Fruit fly (Drosophila melanogaster): ENCODE measurements around the gene slp2.

The slp2 gene

DNA sequence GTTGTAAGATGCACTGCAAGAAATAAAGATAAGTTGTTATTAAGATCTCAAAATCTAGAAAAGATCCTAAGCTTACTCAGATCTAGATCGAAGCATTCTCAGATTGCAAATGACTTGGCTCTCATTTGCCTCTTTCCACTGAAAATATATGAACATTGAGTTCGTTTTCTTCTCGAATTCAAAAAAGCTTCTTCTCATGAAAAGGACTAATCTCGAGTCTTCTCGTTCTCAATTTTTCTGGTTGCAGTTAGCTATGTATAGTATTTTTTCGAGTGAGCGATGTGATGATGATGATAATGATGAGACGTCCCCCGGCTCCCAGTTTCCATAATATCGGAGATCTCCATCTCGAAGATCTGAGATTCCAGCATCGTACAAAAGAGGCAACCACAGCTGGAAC lies 19.7 kb downstream of the slp2 start (continued):
- TF ChIP-seq onecut (GFP tag; IDR thresholded peaks at IDR 0.05) (no peak), jing (GFP tag; optimal IDR thresholded peaks at IDR 0.05) (peak; percentile 27), odd (GFP tag; optimal IDR thresholded peaks at IDR 0.05) (no peak), CG11456 (GFP tag; IDR thresholded peaks at IDR 0.05) (no peak), grn (GFP tag; optimal IDR thresholded peaks at IDR 0.05) (peak; percentile 92), CG2678 (tag; optimal IDR thresholded peaks at IDR 0.05) (peak; percentile 62), lov (optimal IDR thresholded peaks at IDR 0.05) (no peak), lov (GFP tag; IDR thresholded peaks at IDR 0.05) (no peak), ab (GFP tag; optimal IDR thresholded peaks at IDR 0.05) (no peak), gce (GFP tag; IDR thresholded peaks at IDR 0.05) (no peak), CG7745 (tag; optimal IDR thresholded peaks at IDR 0.05) (no peak), Rx (GFP tag; IDR thresholded peaks at IDR 0.05) (no peak), D19B (GFP tag; optimal IDR thresholded peaks at IDR 0.05) (no peak), CG3065 (GFP tag; optimal IDR thresholded peaks at IDR 0.05) (no peak), CG30020 (tag; optimal IDR thresholded peaks at IDR 0.05) (no peak), Myb (GFP tag; optimal IDR thresholded peaks at IDR 0.05) (no peak), al (GFP tag; IDR thresholded peaks at IDR 0.05) (no peak), zen2 (GFP tag; IDR thresholded peaks at IDR 0.05; ENCODE audit: partially characterized antibody) (no peak), Fer1 (GFP tag; optimal IDR thresholded peaks at IDR 0.05) (no peak), Scr (GFP tag; IDR thresholded peaks at IDR 0.05; ENCODE audit: partially characterized antibody) (no peak), Mrtf (GFP tag; IDR thresholded peaks at IDR 0.05) (no peak), CG10274 (GFP tag; optimal IDR thresholded peaks at IDR 0.05) (no peak), Opbp (GFP tag; IDR thresholded peaks at IDR 0.05; ENCODE audit: partially characterized antibody) (no peak), chif (GFP tag; optimal IDR thresholded peaks at IDR 0.05) (peak; percentile 42 to 46), CG6654 (GFP tag; optimal IDR thresholded peaks at IDR 0.05) (no peak), CG42726 (GFP tag; IDR thresholded peaks at IDR 0.05; ENCODE audit: partially characterized antibody) (no peak), CG31441 (GFP tag; IDR thresholded peaks at IDR 0.05) (peak; percentile 53), NfI (GFP tag; optimal IDR thresholded peaks at IDR 0.05) (peak; percentile 15), CG1647 (GFP tag; optimal IDR thresholded peaks at IDR 0.05) (no peak), NC2α (GFP tag; optimal IDR thresholded peaks at IDR 0.05) (no peak), Hsf (GFP tag; optimal IDR thresholded peaks at IDR 0.05) (peak; percentile 32), CG16813 (GFP tag; IDR thresholded peaks at IDR 0.05; ENCODE audit: partially characterized antibody) (no peak), crp (GFP tag; optimal IDR thresholded peaks at IDR 0.05) (no peak), Nf-YB (GFP tag; optimal IDR thresholded peaks at IDR 0.05) (no peak), Dip3 (GFP tag; optimal IDR thresholded peaks at IDR 0.05) (no peak), CG2202 (tag; optimal IDR thresholded peaks at IDR 0.05) (peak; percentile 24), repo (GFP tag; optimal IDR thresholded peaks at IDR 0.05) (no peak), CG7963 (GFP tag; IDR thresholded peaks at IDR 0.05; ENCODE audit: partially characterized antibody) (no peak), aop (GFP tag; IDR thresholded peaks at IDR 0.05) (no peak), so (GFP tag; IDR thresholded peaks at IDR 0.05) (no peak), chm (GFP tag; IDR thresholded peaks at IDR 0.05) (no peak), CG10431 (GFP tag; optimal IDR thresholded peaks at IDR 0.05) (no peak), CG5953 (GFP tag; IDR thresholded peaks at IDR 0.05) (0 out of 2 replicates have a peak, but pooled peaks have one; percentile 38), HLH4C (GFP tag; IDR thresholded peaks at IDR 0.05; ENCODE audit: partially characterized antibody) (no peak), dysf (GFP tag; IDR thresholded peaks at IDR 0.05) (no peak), usp (GFP tag; optimal IDR thresholded peaks at IDR 0.05) (no peak), Awh (GFP tag; IDR thresholded peaks at IDR 0.05) (no peak), schlank (tag; optimal IDR thresholded peaks at IDR 0.05) (no peak), CG9215 (GFP tag; IDR thresholded peaks at IDR 0.05) (no peak), ham (GFP tag; IDR thresholded peaks at IDR 0.05) (no peak), CG11093 (GFP tag; IDR thresholded peaks at IDR 0.05) (no peak), CG3847 (GFP tag; IDR thresholded peaks at IDR 0.05) (no peak), emc (GFP tag; optimal IDR thresholded peaks at IDR 0.05) (no peak)
